Worm (Caenorhabditis elegans): ENCODE data around the gene ckr-2.

Gene ckr-2

DNA sequence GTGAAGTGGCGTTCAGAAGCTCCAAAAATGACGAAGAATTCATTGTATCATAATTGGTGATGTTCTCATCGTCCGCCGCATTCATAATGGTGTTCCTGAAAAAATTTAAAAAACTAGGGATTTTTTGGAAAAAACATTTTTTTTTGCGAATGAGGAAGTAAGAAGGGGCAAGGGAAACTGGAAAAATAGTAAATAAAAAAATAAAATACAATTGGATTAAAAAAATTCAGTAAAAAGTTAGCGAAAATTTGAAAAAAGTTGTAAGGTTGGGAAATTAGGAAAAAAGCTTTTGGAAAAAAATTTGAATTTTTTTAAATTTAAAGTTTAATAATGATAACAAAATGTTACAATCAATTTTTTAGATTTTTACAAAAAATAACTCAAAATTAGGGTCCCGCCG lies at the start of gene ckr-2:
Gene ckr-2, minus strand, starts transcription at position 101 of the 400 bp plus-strand sequence.
- no peak for TF ChIP-seq mab-5 (tag; optimal IDR thresholded peaks at IDR 0.05)
- TF ChIP-seq unc-120 (tag; optimal IDR thresholded peaks at IDR 0.05; ENCODE audit: poor library complexity, severe bottlenecking) = no peak
- TF ChIP-seq lsy-2 (tag; optimal IDR thresholded peaks at IDR 0.05) = no peak
- no peak for TF ChIP-seq elt-1 (tag; optimal IDR thresholded peaks at IDR 0.05; ENCODE audit: borderline replicate concordance, insufficient read depth)
- no peak for TF ChIP-seq ceh-83 (GFP tag; optimal IDR thresholded peaks at IDR 0.05)
- no peak for TF ChIP-seq nhr-237 (tag; optimal IDR thresholded peaks at IDR 0.05)
- TF ChIP-seq mls-2 (tag; optimal IDR thresholded peaks at IDR 0.05) = no peak
- no peak for TF ChIP-seq cnd-1 (tag; optimal IDR thresholded peaks at IDR 0.05)
- TF ChIP-seq lin-32 (GFP tag; optimal IDR thresholded peaks at IDR 0.05) = no peak

DNA sequence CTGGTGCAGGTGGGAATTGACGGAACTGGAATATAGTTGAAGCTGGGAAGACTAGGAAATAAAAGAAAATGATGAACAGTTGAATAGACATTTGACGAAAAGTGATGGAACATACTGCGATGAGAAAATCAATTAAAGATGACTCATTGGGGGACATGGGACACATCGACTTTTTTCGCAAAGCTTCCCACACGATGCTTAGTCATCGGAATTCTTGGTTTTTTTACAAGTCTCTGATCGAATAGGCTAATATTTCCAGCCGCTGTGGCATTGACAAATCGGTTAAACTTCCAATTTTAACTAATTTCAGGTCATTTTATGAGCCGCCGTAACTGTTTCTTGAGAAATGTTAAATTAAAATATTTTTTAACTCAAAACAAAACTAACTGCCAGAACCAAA lies 46.9 kb upstream of the ckr-2 start, which contains the start of gene Y39A3A.3:
Gene Y39A3A.3, minus strand, starts transcription at position 101 of the 400 bp plus-strand sequence.
- TF ChIP-seq ztf-11 (tag; optimal IDR thresholded peaks at IDR 0.05) = no peak
- TF ChIP-seq lsy-2 (tag; optimal IDR thresholded peaks at IDR 0.05) = no peak
- no peak for TF ChIP-seq sem-2 (GFP tag; optimal IDR thresholded peaks at IDR 0.05)

- TF ChIP-seq ceh-39 (tag; optimal IDR thresholded peaks at IDR 0.05) (no peak), lin-32 (GFP tag; optimal IDR thresholded peaks at IDR 0.05) (no peak), ceh-83 (GFP tag; optimal IDR thresholded peaks at IDR 0.05) (no peak), M03D4.4 (tag; optimal IDR thresholded peaks at IDR 0.05) (no peak), unc-39 (tag; optimal IDR thresholded peaks at IDR 0.05) (no peak), flh-1 (GFP tag; optimal IDR thresholded peaks at IDR 0.05) (no peak), nhr-237 (tag; optimal IDR thresholded peaks at IDR 0.05) (no peak), mls-2 (tag; optimal IDR thresholded peaks at IDR 0.05) (no peak)
These were observed 39.5 kb upstream of the ckr-2 start, which contains the start of gene ins-16 for ce11 chrIII:2060857-2061256. Gene ins-16 (minus strand): TSS chrIII:2060957.

DNA sequence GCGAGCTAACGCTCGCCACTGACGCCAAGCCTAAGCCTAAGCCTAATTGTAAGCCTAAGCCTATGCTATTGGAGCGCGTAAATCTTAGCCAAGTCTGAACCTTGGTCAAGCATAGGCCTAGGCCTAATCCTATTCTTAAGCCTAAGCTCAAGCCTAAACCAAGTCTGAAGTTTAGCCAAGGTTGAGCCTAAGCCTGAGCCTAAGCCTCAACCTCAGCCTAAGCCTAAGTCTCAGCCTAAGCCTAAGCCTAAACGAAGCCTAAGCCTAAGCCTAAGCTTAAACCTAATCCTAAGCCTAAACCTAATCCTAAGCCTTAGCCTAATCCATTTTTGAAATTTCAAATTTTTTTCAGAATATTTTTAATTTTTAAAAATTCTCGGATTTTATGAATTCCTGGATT lies 38.7 kb upstream of the ckr-2 start:
- peak; percentile 33 for TF ChIP-seq ham-2 (GFP tag; optimal IDR thresholded peaks at IDR 0.05)
- no peak for TF ChIP-seq bed-3 (GFP tag; optimal IDR thresholded peaks at IDR 0.05)

DNA sequence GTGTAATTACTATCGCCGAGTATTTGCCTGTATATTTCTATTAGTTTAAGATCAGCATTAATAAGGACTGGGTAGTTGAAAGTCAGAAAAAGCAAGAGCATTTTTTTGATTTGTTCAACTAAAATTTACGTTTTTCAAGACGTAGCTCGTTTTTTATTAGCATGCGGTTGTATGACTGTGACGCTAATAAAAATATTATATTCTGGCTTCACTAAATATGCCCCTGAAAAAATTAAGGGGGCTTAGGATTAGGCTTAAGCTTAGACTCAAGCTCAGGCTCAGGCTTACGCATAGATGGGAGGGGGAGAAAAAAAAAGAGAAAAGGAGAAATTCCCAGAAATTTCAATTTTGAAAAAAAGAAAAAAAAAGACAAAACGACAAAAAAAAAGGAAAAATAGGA lies 36.2 kb upstream of the ckr-2 start, which contains the start of gene Y39A3A.2:
Gene Y39A3A.2, minus strand, starts transcription at position 101 of the 400 bp plus-strand sequence.
- TF ChIP-seq ceh-83 (GFP tag; optimal IDR thresholded peaks at IDR 0.05) (no peak), lsy-2 (tag; optimal IDR thresholded peaks at IDR 0.05) (no peak), bed-3 (GFP tag; optimal IDR thresholded peaks at IDR 0.05) (no peak), nhr-2 (tag; optimal IDR thresholded peaks at IDR 0.05) (no peak), unc-39 (tag; optimal IDR thresholded peaks at IDR 0.05) (no peak), nhr-12 (tag; optimal IDR thresholded peaks at IDR 0.05) (no peak), blmp-1 (tag; optimal IDR thresholded peaks at IDR 0.05) (no peak), lin-13 (tag; optimal IDR thresholded peaks at IDR 0.05) (no peak), elt-3 (tag; optimal IDR thresholded peaks at IDR 0.05) (no peak), unc-120 (tag; optimal IDR thresholded peaks at IDR 0.05; ENCODE audit: poor library complexity, severe bottlenecking) (no peak), tbx-8 (GFP tag; optimal IDR thresholded peaks at IDR 0.05) (no peak), sptf-1 (tag; optimal IDR thresholded peaks at IDR 0.05) (no peak), ham-2 (GFP tag; optimal IDR thresholded peaks at IDR 0.05) (no peak), ztf-11 (tag; optimal IDR thresholded peaks at IDR 0.05) (no peak), pha-4 (tag; optimal IDR thresholded peaks at IDR 0.05) (no peak), lin-32 (GFP tag; optimal IDR thresholded peaks at IDR 0.05) (no peak), hlh-1 (tag; optimal IDR thresholded peaks at IDR 0.05) (no peak)

- TF ChIP-seq lin-13 (tag; optimal IDR thresholded peaks at IDR 0.05) (no peak), ceh-43 (GFP tag; optimal IDR thresholded peaks at IDR 0.05) (no peak), elt-1 (tag; optimal IDR thresholded peaks at IDR 0.05; ENCODE audit: borderline replicate concordance, insufficient read depth) (no peak)
These were observed 32.7 kb upstream of the ckr-2 start, which contains the start of gene M01E10.3 for ce11 chrIII:2054084-2054483. Gene M01E10.3 (minus strand): TSS chrIII:2054184.

DNA sequence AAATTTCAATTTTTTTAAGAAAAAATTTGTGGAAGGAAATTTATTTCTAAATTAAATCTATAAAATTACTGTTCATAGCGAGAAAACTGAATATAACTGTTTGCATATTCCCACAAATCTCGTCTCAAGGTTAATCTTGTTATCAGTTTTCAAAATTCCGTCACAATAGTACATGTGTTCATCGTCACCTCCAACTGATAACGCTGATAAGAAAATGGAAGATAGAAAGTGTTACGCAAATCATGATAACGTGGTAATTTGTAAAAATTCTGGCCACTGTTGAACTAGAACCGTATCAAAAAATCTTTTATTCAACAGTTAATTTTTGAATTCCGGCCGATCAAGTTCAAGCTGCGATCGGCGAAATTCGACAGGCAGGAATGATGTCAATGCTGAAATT lies 32.0 kb upstream of the ckr-2 start:
- TF ChIP-seq unc-62 (GFP tag; optimal IDR thresholded peaks at IDR 0.05) (no peak), elt-3 (tag; optimal IDR thresholded peaks at IDR 0.05) (peak; percentile 8), pha-4 (tag; optimal IDR thresholded peaks at IDR 0.05) (no peak), zip-8 (tag; optimal IDR thresholded peaks at IDR 0.05) (no peak), bed-3 (GFP tag; optimal IDR thresholded peaks at IDR 0.05) (no peak), blmp-1 (tag; optimal IDR thresholded peaks at IDR 0.05) (no peak), cnd-1 (tag; optimal IDR thresholded peaks at IDR 0.05) (no peak)

All from whole organism, mixed stage, embryonic.